Worm (Caenorhabditis elegans) whole organism, young adult: ENCODE results near the gene ZC239.4.
A peak's percentile ranks its signal among the peaks of the same experiment; 100 is the strongest.

Experiments used
- B0261.1 ChIP-seq: sonication (generic microtip); optimal IDR thresholded peaks from 2 replicates; lab custom pipeline; 2016; ENCODE audit warnings: mild to moderate bottlenecking, missing genetic modification characterization, moderate library complexity, missing compliant biosample characterization
- B0336.3 ChIP-seq: fragments of 200-800 bp; sonication (Bioruptor generic); IDR thresholded peaks from 2 replicates; pipeline ENCODE4 v1.3.6; 2022; ENCODE audit warnings: missing genetic modification characterization, missing compliant biosample characterization
- D2030.7 ChIP-seq: fragments of 200-800 bp; sonication (Bioruptor generic); IDR thresholded peaks from 2 replicates; pipeline ENCODE4 v1.3.6; 2022; ENCODE audit warnings: missing genetic modification reagents, missing genetic modification characterization, missing compliant biosample characterization
- F33H1.4 ChIP-seq: fragments of 200-800 bp; sonication (Bioruptor generic); IDR thresholded peaks from 2 replicates; pipeline ENCODE4 v1.3.6; 2022; ENCODE audit warnings: missing genetic modification reagents, missing genetic modification characterization, missing compliant biosample characterization
- F37B4.10 ChIP-seq: fragments of 200-800 bp; sonication (Bioruptor generic); IDR thresholded peaks from 2 replicates; pipeline ENCODE4 v1.3.6; 2022; ENCODE audit warnings: missing genetic modification characterization, missing compliant biosample characterization
- F55B11.4 ChIP-seq: sonication (generic microtip); optimal IDR thresholded peaks from 2 replicates; lab custom pipeline; 2016; ENCODE audit warnings: missing compliant biosample characterization, missing genetic modification characterization, borderline replicate concordance; ENCODE audit not compliant: insufficient read depth
- F57A8.1 ChIP-seq: fragments of 200-800 bp; sonication (Bioruptor generic); optimal IDR thresholded peaks from 2 replicates; lab custom pipeline; 2018; ENCODE audit warnings: mild to moderate bottlenecking, missing genetic modification characterization, moderate library complexity, missing compliant biosample characterization
- F57C9.4 ChIP-seq: sonication (generic microtip); optimal IDR thresholded peaks from 2 replicates; lab custom pipeline; 2017; ENCODE audit warnings: mild to moderate bottlenecking, missing genetic modification characterization, missing compliant biosample characterization
- Y53G8AR.9 ChIP-seq: fragments of 200-800 bp; sonication (Bioruptor generic); conservative IDR thresholded peaks from 2 replicates; pipeline ENCODE4 v1.3.6; 2022; ENCODE audit warnings: missing genetic modification reagents, missing genetic modification characterization, missing compliant biosample characterization
- Y79H2A.3 ChIP-seq: fragments of 200-800 bp; sonication (Bioruptor generic); conservative IDR thresholded peaks from 2 replicates; pipeline ENCODE4 v1.3.6; 2022; ENCODE audit warnings: missing genetic modification reagents, missing genetic modification characterization, missing compliant biosample characterization
- ama-1 ChIP-seq, 3 experiments: fragments of 150-350 bp in 1 of 3; sonication (generic microtip) in 2 of 3; optimal IDR thresholded peaks; 2 replicates each; lab custom pipeline; 2014 to 2018; ENCODE audit warnings: missing biosample characterization in 2 of 3, missing genetic modification characterization in 2 of 3, missing genetic modification reagents in 2 of 3
- atf-7 ChIP-seq: sonication (generic microtip); optimal IDR thresholded peaks from 2 replicates; lab custom pipeline; 2017; ENCODE audit warnings: mild to moderate bottlenecking, missing genetic modification characterization, missing compliant biosample characterization
- attf-3 ChIP-seq: fragments of 200-800 bp; sonication (Bioruptor generic); conservative IDR thresholded peaks from 2 replicates; pipeline ENCODE4 v1.3.6; 2022; ENCODE audit warnings: missing genetic modification reagents, missing genetic modification characterization, missing compliant biosample characterization
- attf-5 ChIP-seq: fragments of 200-800 bp; sonication (Bioruptor generic); optimal IDR thresholded peaks from 2 replicates; lab custom pipeline; 2018; ENCODE audit warnings: mild to moderate bottlenecking, missing genetic modification characterization, missing compliant biosample characterization
- cebp-1 ChIP-seq, 2 experiments: fragments of 200-800 bp in 1 of 2; sonication (Bioruptor generic) in 1 of 2; sonication (generic microtip) in 1 of 2; IDR thresholded peaks in 1 of 2; optimal IDR thresholded peaks in 1 of 2; 2 replicates each; pipeline versions ENCODE4 v1.3.6 to Lab custom; 2017 to 2022; ENCODE audit warnings: missing compliant biosample characterization in 2 of 2, missing genetic modification characterization in 2 of 2, mild to moderate bottlenecking in 1 of 2, missing genetic modification reagents in 1 of 2, moderate library complexity in 1 of 2
- dox-1 ChIP-seq: fragments of 200-800 bp; sonication (Bioruptor generic); IDR thresholded peaks from 2 replicates; pipeline ENCODE4 v1.3.6; 2022; ENCODE audit warnings: missing genetic modification reagents, missing genetic modification characterization, missing compliant biosample characterization
- dpl-1 ChIP-seq: fragments of 150-350 bp; optimal IDR thresholded peaks from 2 replicates; lab custom pipeline; 2014; ENCODE audit warnings: missing biosample characterization, missing genetic modification reagents, missing genetic modification characterization
- egl-44 ChIP-seq: fragments of 200-800 bp; sonication (Bioruptor generic); IDR thresholded peaks from 2 replicates; pipeline ENCODE4 v1.3.6; 2022; ENCODE audit warnings: missing genetic modification reagents, missing genetic modification characterization, missing compliant biosample characterization
- egrh-3 ChIP-seq: fragments of 200-800 bp; sonication (Bioruptor generic); IDR thresholded peaks from 2 replicates; pipeline ENCODE4 v1.3.6; 2022; ENCODE audit warnings: missing genetic modification reagents, missing genetic modification characterization, missing compliant biosample characterization
- ekl-4 ChIP-seq: fragments of 200-800 bp; sonication (Bioruptor generic); IDR thresholded peaks from 2 replicates; pipeline ENCODE4 v1.3.6; 2022; ENCODE audit warnings: missing genetic modification reagents, missing genetic modification characterization, missing compliant biosample characterization
- ets-4 ChIP-seq: fragments of 200-800 bp; sonication (Bioruptor generic); optimal IDR thresholded peaks from 2 replicates; lab custom pipeline; 2018; ENCODE audit warnings: mild to moderate bottlenecking, missing genetic modification characterization, missing compliant biosample characterization
- fkh-3 ChIP-seq: sonication (generic microtip); optimal IDR thresholded peaks from 2 replicates; lab custom pipeline; 2016; ENCODE audit warnings: mild to moderate bottlenecking, missing genetic modification characterization, missing compliant biosample characterization
- hmg-1.2 ChIP-seq: fragments of 200-800 bp; sonication (Bioruptor generic); IDR thresholded peaks from 2 replicates; pipeline ENCODE4 v1.3.6; 2022; ENCODE audit warnings: missing genetic modification reagents, missing genetic modification characterization, missing compliant biosample characterization
- lag-1 ChIP-seq: fragments of 200-800 bp; sonication (Bioruptor generic); IDR thresholded peaks from 2 replicates; pipeline ENCODE4 v1.3.6; 2022; ENCODE audit warnings: missing genetic modification reagents, missing genetic modification characterization, missing compliant biosample characterization
- lsl-1 ChIP-seq: fragments of 200-800 bp; sonication (Bioruptor generic); optimal IDR thresholded peaks from 2 replicates; lab custom pipeline; 2018; ENCODE audit warnings: mild to moderate bottlenecking, missing genetic modification characterization, moderate library complexity, missing compliant biosample characterization
- madf-10 ChIP-seq: sonication (generic microtip); optimal IDR thresholded peaks from 2 replicates; lab custom pipeline; 2016; ENCODE audit warnings: mild to moderate bottlenecking, missing genetic modification characterization, missing compliant biosample characterization
- madf-3 ChIP-seq: fragments of 200-800 bp; sonication (Bioruptor generic); IDR thresholded peaks from 2 replicates; pipeline ENCODE4 v1.3.6; 2022; ENCODE audit warnings: missing genetic modification reagents, missing genetic modification characterization, missing compliant biosample characterization
- madf-8 ChIP-seq: fragments of 200-800 bp; sonication (Bioruptor generic); conservative IDR thresholded peaks from 2 replicates; pipeline ENCODE4 v1.3.6; 2022; ENCODE audit warnings: missing genetic modification reagents, missing genetic modification characterization, missing compliant biosample characterization
- mcd-1 ChIP-seq: fragments of 200-800 bp; sonication (Bioruptor generic); IDR thresholded peaks from 2 replicates; pipeline ENCODE4 v1.3.6; 2022; ENCODE audit warnings: missing genetic modification reagents, missing genetic modification characterization, missing compliant biosample characterization
- nfya-1 ChIP-seq: sonication (generic microtip); optimal IDR thresholded peaks from 2 replicates; lab custom pipeline; 2017; ENCODE audit warnings: antibody characterized with exemption, missing compliant biosample characterization, missing genetic modification characterization, borderline replicate concordance; ENCODE audit not compliant: insufficient read depth
- nhr-80 ChIP-seq: sonication (generic microtip); optimal IDR thresholded peaks from 2 replicates; lab custom pipeline; 2016; ENCODE audit warnings: missing genetic modification characterization, missing compliant biosample characterization
- nhr-90 ChIP-seq: sonication (generic microtip); optimal IDR thresholded peaks from 2 replicates; lab custom pipeline; 2016; ENCODE audit warnings: missing genotype, mild to moderate bottlenecking, missing genetic modification characterization, missing compliant biosample characterization
- pbrm-1 ChIP-seq: fragments of 200-800 bp; sonication (Bioruptor generic); IDR thresholded peaks from 2 replicates; pipeline ENCODE4 v1.3.6; 2022; ENCODE audit warnings: missing genetic modification reagents, missing genetic modification characterization, missing compliant biosample characterization
- pha-4 ChIP-seq: fragments of 150-350 bp; sonication (generic microtip); optimal IDR thresholded peaks from 2 replicates; lab custom pipeline; 2014; ENCODE audit warnings: missing biosample characterization, missing genetic modification reagents, missing genetic modification characterization
- rcor-1 ChIP-seq: fragments of 200-800 bp; sonication (Bioruptor generic); IDR thresholded peaks from 2 replicates; pipeline ENCODE4 v1.3.6; 2022; ENCODE audit warnings: missing genetic modification reagents, missing genetic modification characterization, missing compliant biosample characterization
- repo-1 ChIP-seq: sonication (generic microtip); optimal IDR thresholded peaks from 2 replicates; lab custom pipeline; 2017; ENCODE audit warnings: mild to moderate bottlenecking, missing genetic modification characterization, missing compliant biosample characterization
- sptf-2 ChIP-seq: fragments of 200-800 bp; sonication (Bioruptor generic); optimal IDR thresholded peaks from 2 replicates; lab custom pipeline; 2018; ENCODE audit warnings: mild to moderate bottlenecking, missing genetic modification characterization, missing compliant biosample characterization
- tbp1 ChIP-seq: fragments of 200-800 bp; sonication (Bioruptor generic); optimal IDR thresholded peaks from 2 replicates; lab custom pipeline; 2018; ENCODE audit warnings: mild to moderate bottlenecking, missing genetic modification characterization, missing compliant biosample characterization
- tlf-1 ChIP-seq: fragments of 200-800 bp; sonication (Bioruptor generic); optimal IDR thresholded peaks from 2 replicates; lab custom pipeline; 2018; ENCODE audit warnings: mild to moderate bottlenecking, missing genetic modification characterization, missing compliant biosample characterization
- unc-130 ChIP-seq: sonication (generic microtip); optimal IDR thresholded peaks from 2 replicates; lab custom pipeline; 2016; ENCODE audit warnings: missing genetic modification reagents, missing genetic modification characterization, missing compliant biosample characterization
- unc-62 ChIP-seq: fragments of 150-350 bp; optimal IDR thresholded peaks from 2 replicates; lab custom pipeline; 2014; ENCODE audit warnings: missing biosample characterization, missing genetic modification reagents, missing genetic modification characterization
- zfh-2 ChIP-seq: fragments of 200-800 bp; sonication (Bioruptor generic); conservative IDR thresholded peaks from 2 replicates; pipeline ENCODE4 v1.3.6; 2022; ENCODE audit warnings: missing genetic modification reagents, missing genetic modification characterization, missing compliant biosample characterization
- ztf-22 ChIP-seq: fragments of 200-800 bp; sonication (Bioruptor generic); optimal IDR thresholded peaks from 2 replicates; lab custom pipeline; 2018; ENCODE audit warnings: mild to moderate bottlenecking, missing genetic modification characterization, moderate library complexity, missing compliant biosample characterization
- ztf-26 ChIP-seq: sonication (generic microtip); optimal IDR thresholded peaks from 2 replicates; lab custom pipeline; 2017; ENCODE audit warnings: missing genetic modification characterization, missing compliant biosample characterization

The ZC239.4 gene

ce11 chrII:3245836-3246235 is 31.8 kb downstream of the ZC239.4 start, which contains the start of gene C17F4.7:
C17F4.7 (minus strand) TSS chrII:3246015.
- TF ChIP-seq dox-1 (GFP tag; lab: Robert Waterston, UW) (peak; percentile 46), madf-8 (GFP tag; lab: Robert Waterston, UW) (no peak), atf-7 (tag; lab: Kevin White, UChicago) (peak; percentile 50), lag-1 (GFP tag; lab: Robert Waterston, UW) (no peak), tbp1 (GFP tag; lab: Kevin White, UChicago) (peak; percentile 21), ekl-4 (no peak), tlf-1 (no peak), nhr-80 (tag; lab: Kevin White, UChicago) (peak; percentile 94), madf-3 (GFP tag; lab: Robert Waterston, UW) (no peak), attf-5 (GFP tag; lab: Kevin White, UChicago) (peak; percentile 2), ztf-26 (tag; lab: Kevin White, UChicago) (peak; percentile 6), cebp-1 (GFP tag; IDR thresholded peaks at IDR 0.05; lab: Robert Waterston, UW) (no peak), cebp-1 (tag; optimal IDR thresholded peaks at IDR 0.05; lab: Kevin White, UChicago) (peak; percentile 14), repo-1 (tag; lab: Kevin White, UChicago) (no peak), ztf-22 (peak; percentile 29), B0336.3 (GFP tag; lab: Robert Waterston, UW) (0 out of 2 replicates have a peak, but pooled peaks have one; percentile 16), ets-4 (GFP tag; lab: Kevin White, UChicago) (peak; percentile 51), sptf-2 (no peak), unc-62 (peak; percentile 47), madf-10 (peak; percentile 11), pbrm-1 (GFP tag; lab: Robert Waterston, UW) (0 out of 2 replicates have a peak, but pooled peaks have one; percentile 40)

DNA sequence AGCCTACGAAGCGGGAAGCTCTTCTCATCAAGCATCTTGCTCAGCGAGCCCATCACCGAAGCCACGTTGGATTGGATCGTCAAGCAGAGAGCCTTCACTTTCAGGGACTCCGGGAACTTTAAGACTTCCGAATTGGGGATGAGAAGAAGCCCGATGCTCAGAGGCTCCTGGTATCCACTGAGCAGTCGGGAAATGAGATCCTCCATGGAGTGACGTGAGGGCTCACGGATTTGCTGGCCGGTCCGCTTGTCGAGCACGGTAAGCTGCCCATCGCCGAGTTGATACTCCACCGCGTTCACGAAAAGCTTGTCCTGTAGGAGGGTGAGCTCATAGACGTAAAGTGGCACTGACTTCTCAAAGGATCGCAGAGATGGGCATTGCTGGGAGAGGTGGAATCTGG is 33.6 kb downstream of the ZC239.4 start:
- no peak for TF ChIP-seq F57C9.4 (tag; lab: Kevin White, UChicago)
- no peak for TF ChIP-seq ama-1 (optimal IDR thresholded peaks at IDR 0.05; lab: Kevin White, UChicago)
- TF ChIP-seq ama-1 (GFP tag; optimal IDR thresholded peaks at IDR 0.05; lab: Kevin White, UChicago) = no peak
- TF ChIP-seq zfh-2 (GFP tag; lab: Robert Waterston, UW) = peak; percentile 51; the same call in 1 of the 2 replicates
- no peak for TF ChIP-seq F57A8.1 (GFP tag; lab: Kevin White, UChicago)
- no peak for TF ChIP-seq B0261.1
- no peak for TF ChIP-seq egl-44
- no peak for TF ChIP-seq F55B11.4 (tag; lab: Kevin White, UChicago)

DNA sequence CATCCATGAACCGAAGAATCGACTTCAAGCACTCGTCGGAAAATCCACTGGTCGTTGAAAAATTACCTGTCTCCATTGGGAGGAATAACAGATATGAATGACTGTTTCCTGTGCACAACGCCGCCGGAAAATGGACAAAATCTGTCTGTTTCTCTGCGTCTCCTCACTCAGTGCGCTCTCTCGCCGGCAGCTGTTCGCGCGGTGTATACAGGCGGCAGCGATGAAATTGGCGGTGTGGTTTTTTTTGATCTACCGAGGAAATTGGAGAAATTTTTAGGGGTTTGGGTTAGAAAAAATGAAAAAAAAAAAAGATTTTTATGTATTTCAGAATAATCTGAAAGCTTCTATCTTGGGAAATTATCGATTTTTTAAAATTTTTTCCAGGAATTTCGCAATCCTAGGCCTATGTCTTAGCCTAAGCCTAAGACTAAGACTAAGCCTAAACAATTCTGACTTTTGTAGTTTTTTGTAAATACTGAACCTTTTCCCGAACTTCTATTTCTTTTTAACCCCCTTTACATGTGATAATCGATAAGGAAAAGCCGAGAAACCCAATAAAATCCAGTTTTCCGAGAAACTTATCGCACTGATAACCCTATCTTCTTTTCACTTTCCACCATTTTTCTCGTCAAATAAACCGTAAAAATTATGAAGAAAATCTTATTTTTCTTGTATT is 34.2 kb downstream of the ZC239.4 start, which contains the start of the genes fbxc-50 and C17F4.2:
fbxc-50 (minus strand) TSS at position 81 of the 676 bp plus-strand sequence.
C17F4.2 (plus strand) TSS at position 626 of the 676 bp plus-strand sequence.
- TF ChIP-seq F33H1.4 (GFP tag; lab: Robert Waterston, UW) (0 out of 2 replicates have a peak, but pooled peaks have one; percentile 24), nhr-90 (tag; lab: Kevin White, UChicago) (no peak), fkh-3 (tag; lab: Kevin White, UChicago) (no peak), D2030.7 (GFP tag; lab: Robert Waterston, UW) (no peak), lsl-1 (peak; percentile 27), mcd-1 (GFP tag; lab: Robert Waterston, UW) (no peak), madf-8 (GFP tag; lab: Robert Waterston, UW) (peak; percentile 86), Y53G8AR.9 (GFP tag; lab: Robert Waterston, UW) (no peak), F37B4.10 (GFP tag; lab: Robert Waterston, UW) (no peak), unc-130 (GFP tag; lab: Kevin White, UChicago) (no peak), Y79H2A.3 (no peak), lag-1 (GFP tag; lab: Robert Waterston, UW) (no peak), rcor-1 (GFP tag; lab: Robert Waterston, UW) (0 out of 2 replicates have a peak, but pooled peaks have one; percentile 10), pbrm-1 (GFP tag; lab: Robert Waterston, UW) (0 out of 2 replicates have a peak, but pooled peaks have one; percentile 11), hmg-1.2 (GFP tag; lab: Robert Waterston, UW) (peak; percentile 91), attf-3 (GFP tag; lab: Robert Waterston, UW) (no peak), dpl-1 (GFP tag; lab: Kevin White, UChicago) (peak; percentile 58), cebp-1 (GFP tag; IDR thresholded peaks at IDR 0.05; lab: Robert Waterston, UW) (no peak), cebp-1 (tag; optimal IDR thresholded peaks at IDR 0.05; lab: Kevin White, UChicago) (no peak), pha-4 (tag; lab: Kevin White, UChicago) (no peak), egl-44 (no peak), F55B11.4 (tag; lab: Kevin White, UChicago) (no peak), nfya-1 (tag; lab: Kevin White, UChicago) (no peak), egrh-3 (GFP tag; lab: Robert Waterston, UW) (no peak)
